Worm (Caenorhabditis elegans): ENCODE results near the gene ins-16.

The ins-16 gene

ce11 chrIII:2015494-2015893, 45.3 kb downstream of the ins-16 start:
- TF ChIP-seq ceh-83 (GFP tag; optimal IDR thresholded peaks at IDR 0.05), result no peak
- no peak for TF ChIP-seq sem-2 (GFP tag; optimal IDR thresholded peaks at IDR 0.05)
- TF ChIP-seq flh-1 (GFP tag; optimal IDR thresholded peaks at IDR 0.05), result no peak
- no peak for TF ChIP-seq nhr-12 (tag; optimal IDR thresholded peaks at IDR 0.05)
- TF ChIP-seq elt-3 (tag; optimal IDR thresholded peaks at IDR 0.05), result no peak
- TF ChIP-seq zip-8 (tag; optimal IDR thresholded peaks at IDR 0.05), result no peak
- TF ChIP-seq ham-2 (GFP tag; optimal IDR thresholded peaks at IDR 0.05), result no peak
- TF ChIP-seq tbx-8 (GFP tag; optimal IDR thresholded peaks at IDR 0.05), result no peak
- TF ChIP-seq nhr-237 (tag; optimal IDR thresholded peaks at IDR 0.05), result no peak
- TF ChIP-seq lin-32 (GFP tag; optimal IDR thresholded peaks at IDR 0.05), result no peak
- no peak for TF ChIP-seq mep-1 (tag; optimal IDR thresholded peaks at IDR 0.05)
- no peak for TF ChIP-seq ztf-11 (tag; optimal IDR thresholded peaks at IDR 0.05)

- TF ChIP-seq lin-32 (GFP tag; optimal IDR thresholded peaks at IDR 0.05), result no peak
- no peak for TF ChIP-seq blmp-1 (tag; optimal IDR thresholded peaks at IDR 0.05)
- TF ChIP-seq bed-3 (GFP tag; optimal IDR thresholded peaks at IDR 0.05), result no peak
- TF ChIP-seq ces-1 (GFP tag; optimal IDR thresholded peaks at IDR 0.05), result no peak
- TF ChIP-seq tbx-8 (GFP tag; optimal IDR thresholded peaks at IDR 0.05), result no peak
- TF ChIP-seq hlh-1 (tag; optimal IDR thresholded peaks at IDR 0.05), result no peak
- no peak for TF ChIP-seq mab-5 (tag; optimal IDR thresholded peaks at IDR 0.05)
- no peak for TF ChIP-seq flh-1 (GFP tag; optimal IDR thresholded peaks at IDR 0.05)
These were observed 47.5 kb downstream of the ins-16 start for ce11 chrIII:2013156-2013854.

DNA sequence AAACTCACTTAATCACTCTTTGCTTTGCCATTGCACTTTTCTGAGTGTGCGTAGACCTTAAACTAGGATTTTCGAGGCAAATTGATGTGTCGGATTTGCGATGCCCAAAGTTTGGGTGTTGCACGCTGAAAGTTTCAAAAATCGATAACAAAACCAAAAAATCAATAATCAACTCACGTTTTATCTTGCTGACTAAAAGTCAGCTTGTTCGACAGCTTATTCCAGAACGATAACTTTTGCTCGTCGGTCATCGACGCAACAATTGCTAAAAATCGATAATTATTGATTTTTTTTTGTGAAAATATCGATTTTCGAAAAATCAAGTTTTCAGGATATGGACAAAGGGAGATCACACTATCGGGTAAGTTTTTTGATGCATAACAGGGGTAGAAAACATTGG, 48.2 kb downstream of the ins-16 start:
- TF ChIP-seq nhr-12 (tag; optimal IDR thresholded peaks at IDR 0.05) (no peak), ham-2 (GFP tag; optimal IDR thresholded peaks at IDR 0.05) (no peak), unc-62 (GFP tag; optimal IDR thresholded peaks at IDR 0.05) (no peak), nhr-76 (tag; optimal IDR thresholded peaks at IDR 0.05) (no peak), snpc-4 (tag; optimal IDR thresholded peaks at IDR 0.05) (no peak), elt-3 (tag; optimal IDR thresholded peaks at IDR 0.05) (no peak), bed-3 (GFP tag; optimal IDR thresholded peaks at IDR 0.05) (no peak), unc-120 (tag; optimal IDR thresholded peaks at IDR 0.05; ENCODE audit: poor library complexity, severe bottlenecking) (no peak), lin-32 (GFP tag; optimal IDR thresholded peaks at IDR 0.05) (no peak), pha-4 (tag; optimal IDR thresholded peaks at IDR 0.05) (no peak), mls-2 (tag; optimal IDR thresholded peaks at IDR 0.05) (no peak), ceh-43 (GFP tag; optimal IDR thresholded peaks at IDR 0.05) (no peak), nhr-2 (tag; optimal IDR thresholded peaks at IDR 0.05) (no peak), zip-8 (tag; optimal IDR thresholded peaks at IDR 0.05) (no peak), elt-1 (tag; optimal IDR thresholded peaks at IDR 0.05; ENCODE audit: borderline replicate concordance, insufficient read depth) (no peak), tbx-8 (GFP tag; optimal IDR thresholded peaks at IDR 0.05) (no peak), lin-13 (tag; optimal IDR thresholded peaks at IDR 0.05) (no peak), ztf-11 (tag; optimal IDR thresholded peaks at IDR 0.05) (no peak)

All from whole organism, mixed stage, embryonic.